Worm (Caenorhabditis elegans): Measurements from ENCODE around the gene K01A11.3.

The K01A11.3 gene

ce11 chrIII:3461403-3461802 lies 9.0 kb upstream of the K01A11.3 start, which contains the start of gene pph-6:
Gene pph-6 (plus strand): TSS chrIII:3461703.
- TF ChIP-seq ceh-82 (tag; optimal IDR thresholded peaks at IDR 0.05) (no peak), mab-5 (tag; optimal IDR thresholded peaks at IDR 0.05) (no peak), F13H6.1 (tag; optimal IDR thresholded peaks at IDR 0.05) (no peak), mdl-1 (tag; optimal IDR thresholded peaks at IDR 0.05) (no peak), lin-11 (tag; optimal IDR thresholded peaks at IDR 0.05) (no peak), nhr-25 (tag; optimal IDR thresholded peaks at IDR 0.05) (no peak), lin-39 (tag; optimal IDR thresholded peaks at IDR 0.05) (no peak), C34F6.9 (tag; optimal IDR thresholded peaks at IDR 0.05) (no peak), nhr-237 (tag; optimal IDR thresholded peaks at IDR 0.05) (no peak), snpc-4 (tag; optimal IDR thresholded peaks at IDR 0.05) (no peak), nhr-12 (tag; optimal IDR thresholded peaks at IDR 0.05) (no peak), nhr-77 (tag; optimal IDR thresholded peaks at IDR 0.05) (no peak), unc-55 (GFP tag; optimal IDR thresholded peaks at IDR 0.05) (no peak)

- no peak for TF ChIP-seq nhr-11 (tag; optimal IDR thresholded peaks at IDR 0.05)
- peak; percentile 98 for TF ChIP-seq gmeb-1 (tag; optimal IDR thresholded peaks at IDR 0.05)
- TF ChIP-seq elt-3 (tag; optimal IDR thresholded peaks at IDR 0.05), result no peak
- peak; percentile 58 for TF ChIP-seq unc-62 (GFP tag; optimal IDR thresholded peaks at IDR 0.05)
- TF ChIP-seq nhr-12 (tag; optimal IDR thresholded peaks at IDR 0.05), result no peak
- peak; percentile 96 for TF ChIP-seq mab-5 (tag; optimal IDR thresholded peaks at IDR 0.05)
- 0 out of 2 replicates have a peak, but pooled peaks have one; percentile 42 for TF ChIP-seq ztf-1 (GFP tag; conservative IDR thresholded peaks at IDR 0.05)
- peak; percentile 96 for TF ChIP-seq crh-2 (tag; optimal IDR thresholded peaks at IDR 0.05)
- TF ChIP-seq fos-1 (tag; optimal IDR thresholded peaks at IDR 0.05), result peak; percentile 70
- TF ChIP-seq sem-4 (tag; optimal IDR thresholded peaks at IDR 0.05), result peak; percentile 94
- TF ChIP-seq blmp-1 (tag; optimal IDR thresholded peaks at IDR 0.05; ENCODE audit: insufficient read depth), result peak; percentile 74
- peak; percentile 85 for TF ChIP-seq nhr-77 (tag; optimal IDR thresholded peaks at IDR 0.05)
- TF ChIP-seq lin-11 (tag; optimal IDR thresholded peaks at IDR 0.05), result peak; percentile 93
- TF ChIP-seq nhr-129 (tag; optimal IDR thresholded peaks at IDR 0.05), result peak; percentile 91
- no peak for TF ChIP-seq ztf-11 (tag; optimal IDR thresholded peaks at IDR 0.05)
- TF ChIP-seq zag-1 (tag; optimal IDR thresholded peaks at IDR 0.05), result peak; percentile 81
- no peak for TF ChIP-seq peb-1 (tag; optimal IDR thresholded peaks at IDR 0.05)
- TF ChIP-seq nhr-237 (tag; optimal IDR thresholded peaks at IDR 0.05), result peak; percentile 69
- peak; percentile 94 for TF ChIP-seq ztf-4 (tag; optimal IDR thresholded peaks at IDR 0.05)
- peak; percentile 95 for TF ChIP-seq sma-3 (GFP tag; optimal IDR thresholded peaks at IDR 0.05)
- peak; percentile 80 for TF ChIP-seq Y55F3AM.14 (GFP tag; optimal IDR thresholded peaks at IDR 0.05)
- peak; percentile 41 for TF ChIP-seq elt-1 (tag; optimal IDR thresholded peaks at IDR 0.05)
- TF ChIP-seq ama-1 (optimal IDR thresholded peaks at IDR 0.05), result peak; percentile 79
- TF ChIP-seq lin-39 (tag; optimal IDR thresholded peaks at IDR 0.05), result no peak
- peak; percentile 35 for TF ChIP-seq dmd-4 (tag; optimal IDR thresholded peaks at IDR 0.05)
- peak in 1 of 2 experiments; percentile 73 for TF ChIP-seq mdl-1 (tag; optimal IDR thresholded peaks at IDR 0.05)
- peak; percentile 86 for TF ChIP-seq nhr-6 (tag; optimal IDR thresholded peaks at IDR 0.05)
- peak; percentile 94 for TF ChIP-seq lin-13 (GFP tag; optimal IDR thresholded peaks at IDR 0.05)
- TF ChIP-seq skn-1 (tag; optimal IDR thresholded peaks at IDR 0.05), result no peak
- TF ChIP-seq unc-39 (tag; optimal IDR thresholded peaks at IDR 0.05), result no peak
- peak; percentile 97 for TF ChIP-seq nhr-25 (tag; optimal IDR thresholded peaks at IDR 0.05)
- TF ChIP-seq ceh-16 (tag; optimal IDR thresholded peaks at IDR 0.05), result peak; percentile 79
- TF ChIP-seq lsy-2 (tag; optimal IDR thresholded peaks at IDR 0.05), result peak; percentile 97
- peak; percentile 85 for TF ChIP-seq nhr-10 (tag; optimal IDR thresholded peaks at IDR 0.05)
- TF ChIP-seq ceh-82 (tag; optimal IDR thresholded peaks at IDR 0.05), result peak; percentile 71
- peak; percentile 48 for TF ChIP-seq aly-2 (tag; optimal IDR thresholded peaks at IDR 0.05)
- peak; percentile 77 for TF ChIP-seq R02D3.7 (tag; optimal IDR thresholded peaks at IDR 0.05)
- TF ChIP-seq C34F6.9 (tag; optimal IDR thresholded peaks at IDR 0.05), result peak; percentile 97
- peak; percentile 93 for TF ChIP-seq F13H6.1 (tag; optimal IDR thresholded peaks at IDR 0.05)
- TF ChIP-seq snpc-4 (tag; optimal IDR thresholded peaks at IDR 0.05), result peak; percentile 71
- TF ChIP-seq nhr-21 (tag; optimal IDR thresholded peaks at IDR 0.05), result peak; percentile 96
- TF ChIP-seq sma-9 (GFP tag; optimal IDR thresholded peaks at IDR 0.05), result peak; percentile 97
- no peak for TF ChIP-seq sma-9 (tag; optimal IDR thresholded peaks at IDR 0.05)
- TF ChIP-seq egl-27 (tag; optimal IDR thresholded peaks at IDR 0.05), result peak; percentile 93
- TF ChIP-seq ZK546.5 (tag; optimal IDR thresholded peaks at IDR 0.05), result peak; percentile 65
- no peak for TF ChIP-seq nhr-23 (tag; optimal IDR thresholded peaks at IDR 0.05)
- no peak for TF ChIP-seq mbf-1 (tag; optimal IDR thresholded peaks at IDR 0.05)
- peak; percentile 97 for TF ChIP-seq unc-55 (GFP tag; optimal IDR thresholded peaks at IDR 0.05)
- no peak for TF ChIP-seq alr-1 (tag; optimal IDR thresholded peaks at IDR 0.05)
Measured at ce11 chrIII:3460061-3460460, 7.6 kb upstream of the K01A11.3 start, which contains the start of gene C34C12.8. Gene C34C12.8 (plus strand): TSS chrIII:3460406.

Data from whole organism, L2 larva.